Worm (Caenorhabditis elegans): ENCODE measurements around the gene Y17G9A.3.

DNA sequence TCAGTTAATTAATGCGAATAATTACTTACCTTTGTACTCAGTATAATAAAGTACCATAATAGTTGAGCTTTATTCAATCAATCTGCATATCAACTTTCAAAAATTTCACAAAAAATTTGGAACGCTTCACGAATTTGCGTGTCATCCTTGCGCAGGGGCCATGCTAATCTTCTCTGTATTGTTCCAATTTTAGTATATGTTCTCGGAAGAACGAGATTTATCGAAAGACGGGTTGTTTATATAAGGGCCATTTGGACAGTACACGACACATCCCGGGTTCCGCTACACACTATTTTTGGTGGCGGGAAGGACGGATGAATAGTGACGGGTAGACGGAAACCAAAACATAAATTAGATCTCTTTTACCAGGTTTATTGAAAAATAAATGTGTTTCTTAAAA lies 6.1 kb upstream of the Y17G9A.3 start:
- TF ChIP-seq F13H6.1 (tag; optimal IDR thresholded peaks at IDR 0.05) (no peak), nfya-1 (tag; optimal IDR thresholded peaks at IDR 0.05) (no peak), ceh-31 (tag; optimal IDR thresholded peaks at IDR 0.05) (no peak), ceh-14 (tag; optimal IDR thresholded peaks at IDR 0.05) (no peak), pha-4 (tag; optimal IDR thresholded peaks at IDR 0.05) (no peak), dve-1 (tag; optimal IDR thresholded peaks at IDR 0.05) (no peak), mec-3 (tag; optimal IDR thresholded peaks at IDR 0.05; ENCODE audit: borderline replicate concordance) (no peak), pha-2 (tag; optimal IDR thresholded peaks at IDR 0.05) (no peak)
